Worm (Caenorhabditis elegans) whole organism, L3 larva: ENCODE results near the gene nhr-28.

Experiments
- ceh-82 ChIP-seq: fragments of 150-350 bp; optimal IDR thresholded peaks from 2 replicates; lab custom pipeline; 2014; ENCODE audit warnings: missing biosample characterization, missing genetic modification characterization
- nhr-12 ChIP-seq: fragments of 150-350 bp; optimal IDR thresholded peaks from 2 replicates; lab custom pipeline; 2014; ENCODE audit warnings: missing biosample characterization, missing genetic modification characterization
- zag-1 ChIP-seq: fragments of 150-350 bp; optimal IDR thresholded peaks from 2 replicates; lab custom pipeline; 2014; ENCODE audit warnings: missing biosample characterization, missing genetic modification characterization

ce11 chrX:16335396-16335795 is 19.4 kb upstream of the nhr-28 start:
- TF ChIP-seq zag-1 (tag; lab: Kevin White, UChicago) (no peak), nhr-12 (tag; lab: Kevin White, UChicago) (no peak), ceh-82 (tag; lab: Kevin White, UChicago) (no peak)
